Worm (Caenorhabditis elegans): Measurements from ENCODE around the gene ZK1248.4.

The ZK1248.4 gene

DNA sequence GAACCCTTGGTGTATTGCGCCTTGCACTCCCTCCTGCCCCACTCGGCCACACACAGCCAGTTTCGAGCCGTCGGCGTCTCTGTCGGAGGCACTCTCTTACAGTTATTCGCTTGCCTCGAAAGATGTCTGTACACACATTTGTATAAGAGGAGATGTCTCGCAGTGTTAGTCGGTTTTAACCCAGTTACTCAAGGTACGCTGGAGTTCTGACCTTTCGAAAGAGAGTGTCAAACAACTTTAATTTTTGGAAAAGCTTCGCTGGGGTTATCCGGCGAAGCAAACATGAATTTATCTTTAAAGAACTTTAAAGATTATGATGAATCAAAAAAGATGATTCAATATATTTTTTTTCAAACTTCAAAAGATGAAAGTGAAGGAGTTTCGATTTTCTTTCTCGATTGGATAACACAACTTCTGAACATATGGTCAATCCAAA is 26.3 kb downstream of the ZK1248.4 start (continued):
- TF ChIP-seq hlh-8 (tag; optimal IDR thresholded peaks at IDR 0.05) (peak; percentile 76), rnt-1 (tag; optimal IDR thresholded peaks at IDR 0.05) (peak; percentile 86), sox-2 (GFP tag; IDR thresholded peaks at IDR 0.05) (peak; percentile 32), ceh-18 (tag; optimal IDR thresholded peaks at IDR 0.05) (peak; percentile 99), che-1 (tag; optimal IDR thresholded peaks at IDR 0.05) (peak; percentile 66), unc-42 (tag; optimal IDR thresholded peaks at IDR 0.05) (peak; percentile 99), pqm-1 (tag; optimal IDR thresholded peaks at IDR 0.05) (peak; percentile 95), pros-1 (tag; optimal IDR thresholded peaks at IDR 0.05) (peak; percentile 87), ceh-2 (tag; optimal IDR thresholded peaks at IDR 0.05) (peak; percentile 82), ceh-48 (tag; optimal IDR thresholded peaks at IDR 0.05) (peak; percentile 41), ceh-19 (GFP tag; optimal IDR thresholded peaks at IDR 0.05) (peak; percentile 89), unc-86 (tag; optimal IDR thresholded peaks at IDR 0.05) (peak; percentile 83), mec-3 (tag; optimal IDR thresholded peaks at IDR 0.05; ENCODE audit: borderline replicate concordance) (peak; percentile 59), nhr-11 (tag; optimal IDR thresholded peaks at IDR 0.05) (peak; percentile 58), madf-2 (tag; optimal IDR thresholded peaks at IDR 0.05) (peak; percentile 81), lim-6 (tag; optimal IDR thresholded peaks at IDR 0.05) (peak; percentile 77), C08G9.2 (tag; optimal IDR thresholded peaks at IDR 0.05) (peak; percentile 82), nfya-1 (tag; optimal IDR thresholded peaks at IDR 0.05) (peak; percentile 92), elt-2 (tag; optimal IDR thresholded peaks at IDR 0.05) (peak; percentile 99), hlh-6 (tag; optimal IDR thresholded peaks at IDR 0.05) (peak; percentile 65), K09A11.1 (tag; optimal IDR thresholded peaks at IDR 0.05; ENCODE audit: insufficient read depth) (peak; percentile 76), npax-4 (tag; optimal IDR thresholded peaks at IDR 0.05) (peak; percentile 54), hlh-13 (GFP tag; optimal IDR thresholded peaks at IDR 0.05) (peak; percentile 17), ceh-22 (tag; optimal IDR thresholded peaks at IDR 0.05) (peak; percentile 65), ceh-14 (tag; optimal IDR thresholded peaks at IDR 0.05) (peak; percentile 94), ama-1 (optimal IDR thresholded peaks at IDR 0.05) (peak; percentile 100), pha-2 (tag; optimal IDR thresholded peaks at IDR 0.05) (peak; percentile 82), F13H6.1 (tag; optimal IDR thresholded peaks at IDR 0.05) (peak; percentile 87), unc-55 (GFP tag; optimal IDR thresholded peaks at IDR 0.05) (peak; percentile 79), hlh-15 (tag; optimal IDR thresholded peaks at IDR 0.05) (peak; percentile 65), Y22D7AL.16 (tag; optimal IDR thresholded peaks at IDR 0.05) (peak; percentile 57), ceh-31 (tag; optimal IDR thresholded peaks at IDR 0.05) (peak; percentile 95), pax-1 (tag; optimal IDR thresholded peaks at IDR 0.05) (peak; percentile 91), fkh-6 (tag; optimal IDR thresholded peaks at IDR 0.05) (peak; percentile 72), syd-9 (tag; optimal IDR thresholded peaks at IDR 0.05) (peak; percentile 85)

DNA sequence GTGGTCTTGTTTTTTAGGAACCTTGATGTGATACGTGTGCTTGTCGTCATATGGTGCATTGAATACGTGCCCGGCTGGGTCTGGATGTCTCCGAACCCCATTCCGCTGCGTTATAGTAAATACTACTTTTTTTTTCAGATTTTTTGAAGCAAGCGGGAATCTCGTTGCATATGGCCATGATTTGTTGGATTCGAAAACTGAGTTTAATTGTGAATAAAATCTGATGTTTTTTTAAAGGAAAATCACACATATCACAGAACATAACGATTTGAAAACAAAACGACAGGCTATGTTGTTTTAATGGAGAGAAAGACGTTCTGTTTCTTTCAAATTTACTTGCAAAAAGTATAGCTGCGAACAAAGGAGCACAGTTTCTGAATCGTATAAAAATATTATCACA is 27.0 kb downstream of the ZK1248.4 start, which contains the start of the genes ZK1248.17 and H41C03.3:
ZK1248.17 (minus strand) TSS at position 101 of the 400 bp plus-strand sequence.
H41C03.3 (plus strand) TSS at position 337 of the 400 bp plus-strand sequence.
- TF ChIP-seq unc-55 (GFP tag; optimal IDR thresholded peaks at IDR 0.05) (no peak), ahr-1 (tag; optimal IDR thresholded peaks at IDR 0.05) (no peak), pax-1 (tag; optimal IDR thresholded peaks at IDR 0.05) (no peak), gmeb-2 (tag; optimal IDR thresholded peaks at IDR 0.05) (no peak), T23F11.4 (GFP tag; optimal IDR thresholded peaks at IDR 0.05) (no peak), ceh-14 (tag; optimal IDR thresholded peaks at IDR 0.05) (no peak), eyg-1 (tag; optimal IDR thresholded peaks at IDR 0.05) (no peak), pha-2 (tag; optimal IDR thresholded peaks at IDR 0.05) (no peak), pat-9 (tag; optimal IDR thresholded peaks at IDR 0.05) (no peak), ceh-22 (tag; optimal IDR thresholded peaks at IDR 0.05) (no peak), F13H6.1 (tag; optimal IDR thresholded peaks at IDR 0.05) (no peak), C38D4.7 (GFP tag; optimal IDR thresholded peaks at IDR 0.05) (no peak), K02D7.2 (tag; optimal IDR thresholded peaks at IDR 0.05) (no peak), K09A11.1 (tag; optimal IDR thresholded peaks at IDR 0.05; ENCODE audit: insufficient read depth) (no peak), zip-5 (tag; optimal IDR thresholded peaks at IDR 0.05) (no peak), ztf-16 (tag; optimal IDR thresholded peaks at IDR 0.05) (no peak)

All from whole organism, late embryonic.